Worm (Caenorhabditis elegans) whole organism, L2 larva: ENCODE data around the gene F38H4.6.

Experiments used
- C34F6.9 ChIP-seq: fragments of 150-350 bp; optimal IDR thresholded peaks from 2 replicates; lab custom pipeline; 2014; ENCODE audit warnings: missing biosample characterization, missing genetic modification characterization
- F13H6.1 ChIP-seq: sonication (generic microtip); optimal IDR thresholded peaks from 2 replicates; lab custom pipeline; 2016; ENCODE audit warnings: missing genetic modification characterization, missing compliant biosample characterization
- R02D3.7 ChIP-seq: fragments of 150-350 bp; optimal IDR thresholded peaks from 2 replicates; lab custom pipeline; 2014; ENCODE audit warnings: missing biosample characterization, missing genetic modification characterization
- Y55F3AM.14 ChIP-seq: fragments of 200-800 bp; sonication (Bioruptor generic); optimal IDR thresholded peaks from 2 replicates; lab custom pipeline; 2018; ENCODE audit warnings: mild to moderate bottlenecking, missing genetic modification characterization, missing compliant biosample characterization
- aly-2 ChIP-seq: fragments of 150-350 bp; optimal IDR thresholded peaks from 2 replicates; lab custom pipeline; 2014; ENCODE audit warnings: missing biosample characterization, missing genetic modification characterization
- ama-1 ChIP-seq: fragments of 150-350 bp; optimal IDR thresholded peaks from 2 replicates; lab custom pipeline; 2018; ENCODE audit warnings: inconsistent platforms
- blmp-1 ChIP-seq: sonication (generic microtip); optimal IDR thresholded peaks from 2 replicates; lab custom pipeline; 2017; ENCODE audit warnings: missing genetic modification characterization, mild to moderate bottlenecking, missing compliant biosample characterization, antibody characterized with exemption, moderate library complexity; ENCODE audit not compliant: insufficient read depth
- ceh-16 ChIP-seq: fragments of 150-350 bp; optimal IDR thresholded peaks from 2 replicates; lab custom pipeline; 2014; ENCODE audit warnings: missing biosample characterization, missing genetic modification characterization
- ceh-82 ChIP-seq: fragments of 150-350 bp; optimal IDR thresholded peaks from 2 replicates; lab custom pipeline; 2014; ENCODE audit warnings: missing biosample characterization, missing genetic modification characterization
- crh-2 ChIP-seq: sonication (generic microtip); optimal IDR thresholded peaks from 2 replicates; lab custom pipeline; 2017; ENCODE audit warnings: missing biosample characterization, missing genetic modification characterization
- dmd-4 ChIP-seq: sonication (generic microtip); optimal IDR thresholded peaks from 2 replicates; lab custom pipeline; 2017; ENCODE audit warnings: missing biosample characterization, missing genetic modification characterization
- egl-27 ChIP-seq: sonication (generic microtip); optimal IDR thresholded peaks from 3 replicates; lab custom pipeline; 2017; ENCODE audit warnings: missing biosample characterization, missing genetic modification reagents, missing genetic modification characterization
- elt-1 ChIP-seq: fragments of 150-350 bp; optimal IDR thresholded peaks from 2 replicates; lab custom pipeline; 2014; ENCODE audit warnings: missing biosample characterization, missing genetic modification characterization
- elt-3 ChIP-seq: sonication (generic microtip); optimal IDR thresholded peaks from 2 replicates; lab custom pipeline; 2017; ENCODE audit warnings: missing biosample characterization, missing genetic modification characterization
- fos-1 ChIP-seq: fragments of 150-350 bp; optimal IDR thresholded peaks from 2 replicates; lab custom pipeline; 2014; ENCODE audit warnings: missing biosample characterization, missing genetic modification characterization
- lin-11 ChIP-seq: fragments of 150-350 bp; sonication (generic microtip); optimal IDR thresholded peaks from 2 replicates; lab custom pipeline; 2014; ENCODE audit warnings: missing biosample characterization, missing genetic modification characterization, inconsistent platforms, mixed read lengths
- lin-13 ChIP-seq: fragments of 150-350 bp; optimal IDR thresholded peaks from 2 replicates; lab custom pipeline; 2014; ENCODE audit warnings: missing biosample characterization, missing genetic modification reagents, missing genetic modification characterization
- lin-39 ChIP-seq: fragments of 150-350 bp; optimal IDR thresholded peaks from 2 replicates; lab custom pipeline; 2014; ENCODE audit warnings: missing biosample characterization, missing genetic modification reagents, missing genetic modification characterization
- lsy-2 ChIP-seq, 2 experiments: fragments of 150-350 bp in 1 of 2; sonication (generic microtip) in 1 of 2; optimal IDR thresholded peaks; 2 replicates each; lab custom pipeline; 2014 to 2017; ENCODE audit warnings: missing biosample characterization in 2 of 2, missing genetic modification characterization in 2 of 2
- mab-5 ChIP-seq: fragments of 150-350 bp; optimal IDR thresholded peaks from 2 replicates; lab custom pipeline; 2014; ENCODE audit warnings: missing biosample characterization, missing genetic modification characterization
- mdl-1 ChIP-seq, 2 experiments: fragments of 150-350 bp in 1 of 2; sonication (generic microtip) in 1 of 2; optimal IDR thresholded peaks; 2 replicates each; lab custom pipeline; 2017; ENCODE audit warnings: missing biosample characterization in 2 of 2, missing genetic modification characterization in 2 of 2
- nhr-10 ChIP-seq: sonication (generic microtip); optimal IDR thresholded peaks from 2 replicates; lab custom pipeline; 2017; ENCODE audit warnings: missing biosample characterization, missing genetic modification characterization
- nhr-12 ChIP-seq: fragments of 150-350 bp; optimal IDR thresholded peaks from 2 replicates; lab custom pipeline; 2014; ENCODE audit warnings: missing biosample characterization, missing genetic modification characterization
- nhr-21 ChIP-seq: fragments of 150-350 bp; optimal IDR thresholded peaks from 2 replicates; lab custom pipeline; 2014; ENCODE audit warnings: missing biosample characterization, missing genetic modification characterization
- nhr-23 ChIP-seq: fragments of 150-350 bp; optimal IDR thresholded peaks from 2 replicates; lab custom pipeline; 2014; ENCODE audit warnings: missing biosample characterization, missing genetic modification reagents, missing genetic modification characterization
- nhr-237 ChIP-seq: fragments of 150-350 bp; optimal IDR thresholded peaks from 2 replicates; lab custom pipeline; 2014; ENCODE audit warnings: missing biosample characterization, missing genetic modification characterization
- nhr-25 ChIP-seq: fragments of 150-350 bp; sonication (generic microtip); optimal IDR thresholded peaks from 3 replicates; lab custom pipeline; 2014; ENCODE audit warnings: missing biosample characterization, missing genetic modification characterization
- nhr-6 ChIP-seq: fragments of 150-350 bp; optimal IDR thresholded peaks from 2 replicates; lab custom pipeline; 2014; ENCODE audit warnings: missing biosample characterization, missing genetic modification characterization
- nhr-77 ChIP-seq: fragments of 150-350 bp; optimal IDR thresholded peaks from 2 replicates; lab custom pipeline; 2014; ENCODE audit warnings: missing biosample characterization, missing genetic modification characterization
- peb-1 ChIP-seq: fragments of 150-350 bp; optimal IDR thresholded peaks from 2 replicates; lab custom pipeline; 2014; ENCODE audit warnings: missing biosample characterization, missing genetic modification characterization
- sem-4 ChIP-seq: fragments of 150-350 bp; optimal IDR thresholded peaks from 2 replicates; lab custom pipeline; 2014; ENCODE audit warnings: missing biosample characterization, missing genetic modification reagents, missing genetic modification characterization
- skn-1 ChIP-seq: sonication (generic microtip); optimal IDR thresholded peaks from 2 replicates; lab custom pipeline; 2017; ENCODE audit warnings: missing biosample characterization, missing genetic modification characterization
- sma-3 ChIP-seq: sonication (generic microtip); optimal IDR thresholded peaks from 2 replicates; lab custom pipeline; 2016; ENCODE audit warnings: missing genetic modification reagents, missing genetic modification characterization, missing compliant biosample characterization
- snpc-4 ChIP-seq: fragments of 150-350 bp; optimal IDR thresholded peaks from 2 replicates; lab custom pipeline; 2014; ENCODE audit warnings: missing biosample characterization, missing genetic modification characterization
- unc-39 ChIP-seq: fragments of 150-350 bp; optimal IDR thresholded peaks from 2 replicates; lab custom pipeline; 2014; ENCODE audit warnings: missing biosample characterization, missing genetic modification characterization
- zag-1 ChIP-seq: fragments of 150-350 bp; optimal IDR thresholded peaks from 2 replicates; lab custom pipeline; 2014; ENCODE audit warnings: missing biosample characterization, missing genetic modification characterization
- ztf-11 ChIP-seq: sonication (generic microtip); optimal IDR thresholded peaks from 2 replicates; lab custom pipeline; 2017; ENCODE audit warnings: missing biosample characterization, missing genetic modification characterization

F38H4.6 gene

DNA sequence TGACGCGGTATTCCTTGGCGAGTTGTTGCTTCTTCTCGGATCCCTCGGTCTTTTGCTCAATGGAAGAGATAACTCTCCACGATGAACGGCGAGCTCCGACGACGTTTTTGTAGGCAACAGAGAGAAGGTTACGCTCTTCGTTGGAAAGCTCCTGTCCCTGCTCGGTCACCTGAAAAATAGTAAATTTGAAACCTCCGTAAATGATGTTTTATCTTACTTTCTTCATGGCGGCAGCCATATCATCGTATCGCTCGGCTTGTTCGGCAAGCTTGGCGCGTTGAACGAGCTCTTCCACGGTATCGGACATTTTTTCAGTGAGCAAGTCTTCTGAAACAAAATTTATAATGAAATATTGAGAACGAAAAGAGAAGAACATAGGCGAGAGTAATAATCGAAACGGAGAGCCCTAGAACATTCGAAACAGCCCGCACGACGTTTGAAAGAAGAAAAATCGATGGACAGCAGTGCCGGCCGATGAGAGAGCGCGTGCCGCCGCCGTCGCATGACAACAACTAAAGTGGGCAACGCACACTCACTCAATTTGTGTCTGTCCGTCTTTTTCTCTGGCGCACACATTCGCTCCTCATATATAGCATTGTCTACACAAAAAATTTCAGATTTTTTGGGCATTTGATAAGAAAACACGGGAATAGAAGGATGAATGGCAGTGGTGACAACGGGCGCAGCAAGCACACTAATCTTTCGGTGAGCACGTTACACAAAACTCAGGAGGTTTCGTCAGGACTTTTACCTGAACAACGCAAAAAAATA lies 25.9 kb downstream of the F38H4.6 start, which contains the start of the genes par-5 and M117.3 (continued):
- TF ChIP-seq R02D3.7: no peak
- peak; percentile 81 for TF ChIP-seq C34F6.9 (tag; lab: Kevin White, UChicago)
- TF ChIP-seq ceh-16: no peak
- TF ChIP-seq dmd-4 (tag; lab: Kevin White, UChicago): no peak
- peak; percentile 25 for TF ChIP-seq snpc-4 (tag; lab: Kevin White, UChicago)
- TF ChIP-seq lin-13 (GFP tag; lab: Kevin White, UChicago): peak; percentile 59
- TF ChIP-seq, all 48 proteins: peak for 24

DNA sequence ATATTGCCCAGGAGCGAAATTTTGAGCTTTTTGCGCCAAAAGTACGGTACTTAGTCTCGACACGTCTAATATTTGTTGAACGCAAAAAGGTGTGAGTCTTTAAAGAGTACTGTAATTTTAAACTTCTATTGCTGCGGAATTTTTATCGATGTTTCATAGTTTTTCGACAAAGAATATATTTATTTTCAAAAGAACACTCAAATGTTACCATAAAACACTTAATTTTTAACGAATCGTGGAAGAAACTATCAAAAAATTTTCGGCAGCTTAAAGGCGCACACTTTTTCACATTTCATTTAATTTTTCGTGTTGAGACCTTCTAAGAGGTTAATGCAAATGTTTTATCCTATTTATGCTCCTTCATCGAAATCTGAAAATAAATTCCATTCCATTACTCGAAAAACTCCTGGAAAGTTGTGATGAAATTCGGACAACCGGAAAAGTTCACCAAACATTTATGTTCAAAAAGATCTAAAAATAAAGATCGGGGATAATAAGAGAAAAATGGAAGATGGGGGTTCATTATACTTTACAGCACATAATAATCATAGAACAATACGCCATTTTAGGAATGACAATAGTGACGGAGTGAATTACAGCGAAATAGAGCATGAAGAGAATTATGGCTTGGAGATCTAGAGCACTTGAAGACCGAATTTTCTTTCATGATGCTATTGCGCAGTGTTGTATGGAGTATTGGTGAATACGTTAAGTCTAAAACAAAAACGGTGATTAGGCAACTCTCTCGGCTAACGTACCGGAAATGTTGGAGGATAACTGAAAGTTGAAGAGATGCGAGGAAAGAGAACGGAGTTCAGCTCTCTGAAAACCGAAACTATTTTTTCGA lies 27.4 kb downstream of the F38H4.6 start:
- no peak for TF ChIP-seq nhr-6
- TF ChIP-seq lsy-2 (tag; optimal IDR thresholded peaks at IDR 0.05; lab: Kevin White, UChicago): peak in 1 of 2 experiments; percentile 14
- TF ChIP-seq mdl-1 (tag; optimal IDR thresholded peaks at IDR 0.05; lab: Kevin White, UChicago): no peak
- TF ChIP-seq fos-1 (tag; lab: Kevin White, UChicago): no peak
- TF ChIP-seq sem-4 (tag; lab: Kevin White, UChicago): peak; percentile 5
- no peak for TF ChIP-seq sma-3
- TF ChIP-seq lin-39: no peak
- TF ChIP-seq nhr-21 (tag; lab: Kevin White, UChicago): no peak
- TF ChIP-seq nhr-25 (tag; lab: Kevin White, UChicago): no peak
- TF ChIP-seq ama-1: peak; percentile 12
- TF ChIP-seq snpc-4 (tag; lab: Kevin White, UChicago): no peak
- no peak for TF ChIP-seq dmd-4 (tag; lab: Kevin White, UChicago)
- peak; percentile 43 for TF ChIP-seq crh-2 (tag; lab: Kevin White, UChicago)
- TF ChIP-seq unc-39 (tag; lab: Kevin White, UChicago): no peak
- no peak for TF ChIP-seq egl-27 (tag; lab: Kevin White, UChicago)
- no peak for TF ChIP-seq elt-1 (tag; lab: Kevin White, UChicago)
- peak; percentile 8 for TF ChIP-seq C34F6.9 (tag; lab: Kevin White, UChicago)
- TF ChIP-seq R02D3.7: no peak
- TF ChIP-seq Y55F3AM.14 (GFP tag; lab: Kevin White, UChicago): no peak
- TF ChIP-seq lin-11 (tag; lab: Kevin White, UChicago): no peak
- TF ChIP-seq nhr-237 (tag; lab: Kevin White, UChicago): no peak
- TF ChIP-seq nhr-10: no peak
- peak; percentile 8 for TF ChIP-seq F13H6.1 (tag; lab: Kevin White, UChicago)
- TF ChIP-seq mab-5 (tag; lab: Kevin White, UChicago): no peak
- peak; percentile 1 for TF ChIP-seq lin-13 (GFP tag; lab: Kevin White, UChicago)
- no peak for TF ChIP-seq elt-3 (tag; lab: Kevin White, UChicago)
- TF ChIP-seq peb-1: no peak
- TF ChIP-seq zag-1 (tag; lab: Kevin White, UChicago): no peak
- TF ChIP-seq blmp-1: no peak
- TF ChIP-seq skn-1 (tag; lab: Kevin White, UChicago): no peak
- no peak for TF ChIP-seq ztf-11 (tag; lab: Kevin White, UChicago)
- TF ChIP-seq ceh-16: no peak
- TF ChIP-seq nhr-12: no peak
- no peak for TF ChIP-seq aly-2 (tag; lab: Kevin White, UChicago)
- TF ChIP-seq nhr-23 (tag; lab: Kevin White, UChicago): no peak
- no peak for TF ChIP-seq nhr-77 (tag; lab: Kevin White, UChicago)
- TF ChIP-seq ceh-82: no peak

DNA sequence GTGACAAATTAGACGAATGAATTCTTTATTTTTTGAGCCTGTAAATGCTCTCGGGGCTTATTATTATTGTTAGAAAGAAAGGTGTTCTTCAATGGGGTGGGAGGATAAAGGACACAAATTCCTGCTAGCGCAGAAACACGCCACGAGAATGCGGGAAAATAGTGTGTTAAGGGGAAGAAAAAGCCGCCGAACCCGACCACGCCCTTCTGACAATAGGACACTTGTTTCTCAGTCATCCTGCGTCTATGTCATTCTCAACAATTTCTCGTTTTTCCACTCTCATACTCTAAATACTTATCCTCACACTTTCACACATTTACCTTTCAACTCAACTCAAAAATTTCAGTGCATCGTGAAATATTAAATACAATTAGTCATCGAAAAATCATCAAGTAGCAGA lies 33.8 kb downstream of the F38H4.6 start, which contains the start of gene M117.1:
Gene M117.1 (plus strand): TSS at position 347 of the 400 bp plus-strand sequence.
- TF ChIP-seq F13H6.1 (tag; lab: Kevin White, UChicago) (no peak), dmd-4 (tag; lab: Kevin White, UChicago) (no peak), C34F6.9 (tag; lab: Kevin White, UChicago) (no peak), mdl-1 (tag; optimal IDR thresholded peaks at IDR 0.05; lab: Kevin White, UChicago) (peak in 1 of 2 experiments; percentile 20)
- TF ChIP-seq, all 48 proteins: peak for 1
